Worm (Caenorhabditis elegans): ENCODE measurements around the gene tmed-13.

tmed-13 gene

ce11 chrIV:6491915-6492314 lies 20.7 kb upstream of the tmed-13 start:
- TF ChIP-seq med-1 (GFP tag; optimal IDR thresholded peaks at IDR 0.05; ENCODE audit: insufficient read depth) = no peak
- no peak for TF ChIP-seq ref-1 (GFP tag; conservative IDR thresholded peaks at IDR 0.05)
- no peak for TF ChIP-seq klf-2 (GFP tag; conservative IDR thresholded peaks at IDR 0.05)
- TF ChIP-seq flt-1 (GFP tag; IDR thresholded peaks at IDR 0.05) = no peak
- no peak for TF ChIP-seq tab-1 (GFP tag; IDR thresholded peaks at IDR 0.05)
- no peak for TF ChIP-seq ztf-29 (GFP tag; IDR thresholded peaks at IDR 0.05)
- no peak for TF ChIP-seq ztf-23 (GFP tag; IDR thresholded peaks at IDR 0.05)
- TF ChIP-seq cog-1 (tag; optimal IDR thresholded peaks at IDR 0.05) = no peak
- TF ChIP-seq T22C8.4 (GFP tag; IDR thresholded peaks at IDR 0.05) = no peak

DNA sequence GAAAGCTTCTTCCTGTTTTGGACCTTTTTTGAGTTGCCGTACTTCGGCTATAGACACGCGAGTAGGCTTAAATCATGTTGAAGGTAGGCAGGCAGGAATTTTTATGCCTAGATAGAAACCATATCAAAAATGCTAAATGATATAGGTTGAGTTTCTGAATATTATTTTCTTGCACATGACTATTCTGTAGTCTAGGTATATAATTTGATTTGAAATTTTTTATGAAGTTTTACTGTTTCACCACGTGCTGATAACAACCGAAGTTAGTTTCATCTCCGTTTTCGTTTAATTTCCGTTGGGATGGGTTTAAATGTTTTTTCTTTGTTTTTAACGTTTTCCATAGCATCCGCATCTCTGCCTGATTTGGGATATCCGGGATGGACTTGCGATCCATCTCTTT lies 15.9 kb upstream of the tmed-13 start, which contains the start of gene Y73B6BL.37:
Gene Y73B6BL.37 (plus strand): TSS at position 301 of the 400 bp plus-strand sequence.
- TF ChIP-seq med-1 (GFP tag; optimal IDR thresholded peaks at IDR 0.05; ENCODE audit: insufficient read depth) (no peak), cog-1 (tag; optimal IDR thresholded peaks at IDR 0.05) (no peak), ztf-29 (GFP tag; IDR thresholded peaks at IDR 0.05) (no peak), flt-1 (GFP tag; IDR thresholded peaks at IDR 0.05) (no peak), klf-2 (GFP tag; conservative IDR thresholded peaks at IDR 0.05) (no peak), tab-1 (GFP tag; IDR thresholded peaks at IDR 0.05) (no peak), ztf-23 (GFP tag; IDR thresholded peaks at IDR 0.05) (no peak), ref-1 (GFP tag; conservative IDR thresholded peaks at IDR 0.05) (no peak), T22C8.4 (GFP tag; IDR thresholded peaks at IDR 0.05) (no peak)

DNA sequence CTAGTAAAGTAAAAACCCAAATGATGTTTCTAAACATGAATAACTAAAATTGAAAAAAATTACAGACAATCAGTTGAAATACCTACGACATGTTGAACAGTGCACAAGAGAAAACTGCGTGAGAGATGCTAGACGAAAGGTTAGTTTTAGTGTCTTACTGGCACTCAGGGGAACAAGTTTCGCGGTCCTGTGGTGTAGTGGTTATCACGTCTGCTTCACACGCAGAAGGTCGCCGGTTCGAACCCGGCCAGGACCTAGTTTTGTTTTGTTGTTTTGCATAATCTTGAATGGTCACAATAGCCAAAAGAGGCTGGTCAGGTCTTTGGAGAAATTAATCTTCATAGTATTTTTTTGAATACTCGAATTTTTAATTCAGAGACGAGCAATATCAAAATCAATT lies 9.8 kb upstream of the tmed-13 start:
- TF ChIP-seq T22C8.4 (GFP tag; IDR thresholded peaks at IDR 0.05) (0 out of 2 replicates have a peak, but pooled peaks have one; percentile 23), tab-1 (GFP tag; IDR thresholded peaks at IDR 0.05) (peak; percentile 74; the same call in 1 of the 2 replicates), flt-1 (GFP tag; IDR thresholded peaks at IDR 0.05) (no peak; the same call in 1 of the 2 replicates), ref-1 (GFP tag; conservative IDR thresholded peaks at IDR 0.05) (0 out of 2 replicates have a peak, but pooled peaks have one; percentile 43), ztf-23 (GFP tag; IDR thresholded peaks at IDR 0.05) (0 out of 2 replicates have a peak, but pooled peaks have one; percentile 51)

ce11 chrIV:6480221-6480620 lies 9.0 kb upstream of the tmed-13 start, which contains the start of gene tyr-6:
TSS of gene tyr-6 (plus strand) at chrIV:6480521.
- no peak for TF ChIP-seq tab-1 (GFP tag; IDR thresholded peaks at IDR 0.05)

DNA sequence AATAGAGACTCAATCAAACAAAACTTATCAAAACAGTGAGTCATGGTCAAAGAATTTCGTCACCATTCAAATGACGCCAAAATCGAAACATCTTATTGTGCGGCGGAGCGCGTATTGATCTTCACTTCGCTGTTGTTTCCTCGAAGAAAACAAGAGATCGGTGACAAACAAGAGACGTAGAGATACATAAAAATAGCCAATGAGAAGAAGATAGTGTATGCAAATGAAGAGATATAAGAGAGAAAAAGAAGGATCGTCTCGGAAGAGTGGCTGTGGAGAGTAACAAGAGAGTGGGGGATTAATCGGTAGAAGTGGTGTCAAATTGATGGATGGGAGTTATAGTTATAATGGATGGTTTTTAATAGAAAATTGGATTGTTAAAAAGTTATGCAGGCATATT lies 3.6 kb upstream of the tmed-13 start:
- TF ChIP-seq cog-1 (tag; optimal IDR thresholded peaks at IDR 0.05) = peak; percentile 66
- no peak for TF ChIP-seq tab-1 (GFP tag; IDR thresholded peaks at IDR 0.05)
- TF ChIP-seq flt-1 (GFP tag; IDR thresholded peaks at IDR 0.05) = 0 out of 2 replicates have a peak, but pooled peaks have one; percentile 22

DNA sequence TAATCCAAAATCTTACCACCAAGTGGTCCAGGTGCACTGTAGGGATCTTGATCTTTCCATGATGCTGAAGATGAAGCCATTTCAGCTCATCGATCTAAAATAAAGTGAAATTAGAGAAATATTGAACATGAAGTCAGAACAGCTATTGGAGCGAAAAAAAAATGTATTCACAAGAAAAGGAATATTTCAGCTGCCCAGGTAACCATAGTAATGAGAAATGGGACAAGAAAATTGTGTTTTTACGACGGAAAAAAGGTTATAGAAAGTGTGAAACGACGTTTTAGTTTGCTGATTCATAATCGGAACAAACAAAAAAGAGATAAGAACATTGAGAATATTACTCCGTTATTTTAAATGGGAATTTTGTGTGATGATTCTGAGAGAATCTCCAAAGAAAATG lies 2.0 kb upstream of the tmed-13 start, which contains the start of gene Y73B6BL.27:
Gene Y73B6BL.27 (minus strand): TSS at position 101 of the 400 bp plus-strand sequence.
- no peak for TF ChIP-seq tab-1 (GFP tag; IDR thresholded peaks at IDR 0.05)
- TF ChIP-seq T22C8.4 (GFP tag; IDR thresholded peaks at IDR 0.05) = no peak
- no peak for TF ChIP-seq ref-1 (GFP tag; conservative IDR thresholded peaks at IDR 0.05)
- TF ChIP-seq ztf-29 (GFP tag; IDR thresholded peaks at IDR 0.05) = no peak
- no peak for TF ChIP-seq ztf-23 (GFP tag; IDR thresholded peaks at IDR 0.05)
- no peak for TF ChIP-seq klf-2 (GFP tag; conservative IDR thresholded peaks at IDR 0.05)
- TF ChIP-seq med-1 (GFP tag; optimal IDR thresholded peaks at IDR 0.05; ENCODE audit: insufficient read depth) = no peak
- no peak for TF ChIP-seq flt-1 (GFP tag; IDR thresholded peaks at IDR 0.05)
- no peak for TF ChIP-seq cog-1 (tag; optimal IDR thresholded peaks at IDR 0.05)

DNA sequence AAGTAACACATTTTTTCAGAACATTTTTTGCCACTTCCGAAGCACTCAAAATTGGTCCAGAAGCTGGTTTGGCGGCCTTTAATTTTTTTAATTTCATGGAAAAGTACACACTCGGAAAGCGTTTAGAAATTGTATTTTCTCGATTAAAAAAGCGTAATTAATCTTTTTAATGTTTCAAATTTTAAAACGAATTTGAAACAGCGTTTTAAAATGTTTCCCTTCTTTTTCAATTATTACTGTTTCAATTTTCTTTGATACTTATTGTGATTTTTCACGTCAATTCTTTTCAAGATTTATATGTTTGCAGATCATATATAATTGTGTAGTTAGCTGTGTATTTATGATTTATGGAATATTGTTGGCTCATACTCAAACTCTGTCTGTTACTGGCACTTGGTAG lies 7.2 kb downstream of the tmed-13 start, which contains the start of gene acr-25:
Gene acr-25 (plus strand): TSS at position 301 of the 400 bp plus-strand sequence.
- TF ChIP-seq ref-1 (GFP tag; conservative IDR thresholded peaks at IDR 0.05) = no peak
- TF ChIP-seq ztf-23 (GFP tag; IDR thresholded peaks at IDR 0.05) = no peak
- no peak for TF ChIP-seq med-1 (GFP tag; optimal IDR thresholded peaks at IDR 0.05; ENCODE audit: insufficient read depth)
- no peak for TF ChIP-seq flt-1 (GFP tag; IDR thresholded peaks at IDR 0.05)
- no peak for TF ChIP-seq cog-1 (tag; optimal IDR thresholded peaks at IDR 0.05)
- no peak for TF ChIP-seq klf-2 (GFP tag; conservative IDR thresholded peaks at IDR 0.05)
- TF ChIP-seq ztf-29 (GFP tag; IDR thresholded peaks at IDR 0.05) = no peak
- no peak for TF ChIP-seq tab-1 (GFP tag; IDR thresholded peaks at IDR 0.05)
- TF ChIP-seq T22C8.4 (GFP tag; IDR thresholded peaks at IDR 0.05) = no peak

DNA sequence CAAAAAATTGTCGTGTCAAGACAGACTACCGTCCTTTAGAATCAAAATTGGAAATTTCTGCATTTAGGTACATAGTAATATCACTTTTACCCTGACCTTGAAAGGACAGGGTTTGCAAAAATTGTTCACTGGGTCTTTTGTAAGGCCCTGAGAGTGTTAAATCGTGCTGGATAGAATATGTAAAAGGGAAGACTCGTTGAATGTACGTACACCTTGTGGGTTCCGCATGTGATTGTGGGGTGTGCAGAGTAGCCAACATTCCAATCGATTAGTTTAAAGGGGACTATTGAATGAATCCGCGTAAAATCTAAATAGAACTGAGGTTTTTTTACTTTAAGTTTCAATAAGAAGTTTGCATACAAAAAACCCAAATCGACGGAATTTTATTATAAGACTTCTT lies 10.6 kb downstream of the tmed-13 start:
- TF ChIP-seq flt-1 (GFP tag; IDR thresholded peaks at IDR 0.05) (no peak), cog-1 (tag; optimal IDR thresholded peaks at IDR 0.05) (no peak), ztf-23 (GFP tag; IDR thresholded peaks at IDR 0.05) (no peak), tab-1 (GFP tag; IDR thresholded peaks at IDR 0.05) (no peak), T22C8.4 (GFP tag; IDR thresholded peaks at IDR 0.05) (no peak), ztf-29 (GFP tag; IDR thresholded peaks at IDR 0.05) (no peak), klf-2 (GFP tag; conservative IDR thresholded peaks at IDR 0.05) (no peak), ref-1 (GFP tag; conservative IDR thresholded peaks at IDR 0.05) (no peak), med-1 (GFP tag; optimal IDR thresholded peaks at IDR 0.05; ENCODE audit: insufficient read depth) (no peak)

ce11 chrIV:6457472-6457871 lies 13.7 kb downstream of the tmed-13 start, which contains the start of gene lgc-10:
TSS of gene lgc-10 (minus strand) at chrIV:6457572.
- TF ChIP-seq cog-1 (tag; optimal IDR thresholded peaks at IDR 0.05) (no peak), ref-1 (GFP tag; conservative IDR thresholded peaks at IDR 0.05) (no peak), med-1 (GFP tag; optimal IDR thresholded peaks at IDR 0.05; ENCODE audit: insufficient read depth) (no peak), T22C8.4 (GFP tag; IDR thresholded peaks at IDR 0.05) (no peak), ztf-29 (GFP tag; IDR thresholded peaks at IDR 0.05) (no peak), flt-1 (GFP tag; IDR thresholded peaks at IDR 0.05) (no peak), tab-1 (GFP tag; IDR thresholded peaks at IDR 0.05) (no peak), klf-2 (GFP tag; conservative IDR thresholded peaks at IDR 0.05) (no peak), ztf-23 (GFP tag; IDR thresholded peaks at IDR 0.05) (no peak)

DNA sequence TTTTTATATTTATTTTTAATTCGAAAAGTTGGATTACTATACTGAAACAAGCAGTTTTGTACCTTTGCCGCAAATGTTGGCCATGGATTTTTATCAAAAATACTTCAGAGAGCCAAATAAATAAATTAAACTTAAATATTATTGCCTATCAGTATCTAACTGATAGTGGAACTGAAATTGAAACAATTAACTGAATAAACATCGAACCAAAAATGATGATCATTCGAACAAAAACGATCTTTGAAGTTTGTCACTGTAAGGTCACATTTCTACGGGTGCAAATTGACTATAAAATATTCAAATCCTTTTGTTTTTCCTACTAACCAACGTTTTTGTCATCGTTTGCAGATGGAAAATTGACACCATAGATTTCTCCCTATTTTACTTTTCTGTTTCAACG lies 28.2 kb downstream of the tmed-13 start:
- TF ChIP-seq cog-1 (tag; optimal IDR thresholded peaks at IDR 0.05) (no peak), T22C8.4 (GFP tag; IDR thresholded peaks at IDR 0.05) (no peak)

Data from whole organism, midembryonic.